Worm (Caenorhabditis elegans): Measurements from ENCODE around the gene pqn-83.
A peak's percentile ranks its signal among the peaks of the same experiment; 100 is the strongest.

pqn-83 gene

DNA sequence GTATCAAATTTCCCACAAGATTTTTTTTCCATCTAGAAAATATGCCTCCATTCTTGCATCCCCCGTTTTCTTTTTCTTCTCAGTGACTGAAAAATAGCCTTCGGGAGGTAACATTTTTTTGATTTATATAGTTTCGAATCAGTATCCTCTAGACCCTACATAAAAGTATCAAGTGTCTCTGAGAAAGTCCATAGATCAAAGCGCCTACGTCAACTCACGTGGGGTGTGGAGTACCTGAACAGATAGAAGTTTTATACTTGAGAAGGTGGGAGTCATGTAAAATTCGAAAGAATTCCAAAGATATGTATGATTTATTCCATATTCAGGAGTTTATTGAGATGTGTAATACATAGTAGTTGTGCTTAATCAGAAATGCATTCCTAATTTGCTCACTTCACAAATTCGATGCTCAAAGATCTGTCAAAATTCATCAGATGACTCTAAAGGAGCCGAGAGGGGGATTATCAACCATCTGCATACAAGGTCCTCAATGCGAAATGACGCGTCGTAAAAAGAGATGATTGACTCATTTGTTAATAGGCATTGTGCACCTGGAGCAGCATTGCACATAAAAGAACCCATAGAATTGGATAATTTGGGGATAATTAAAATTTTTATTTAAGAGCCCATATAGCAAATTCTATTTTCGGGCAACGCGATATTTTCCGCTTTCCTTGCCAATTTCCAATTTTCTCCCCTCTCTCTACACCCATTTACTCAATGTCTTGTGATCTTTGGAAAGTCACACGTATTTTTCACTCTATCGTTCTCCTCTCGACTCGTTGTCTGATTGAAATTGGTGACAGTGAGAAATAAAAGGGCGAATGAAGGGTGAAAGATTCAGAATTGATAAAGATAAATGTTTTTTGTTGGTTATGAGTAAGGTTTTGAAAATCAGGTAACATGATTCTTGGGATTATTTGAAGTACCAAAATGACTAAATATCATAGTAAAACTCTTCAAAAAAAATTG, 34.8 kb downstream of the pqn-83 start:
- peak; percentile 76 for TF ChIP-seq mls-2 (tag; optimal IDR thresholded peaks at IDR 0.05)
- peak; percentile 22 for TF ChIP-seq cnd-1 (tag; optimal IDR thresholded peaks at IDR 0.05)
- TF ChIP-seq lsy-2 (tag; optimal IDR thresholded peaks at IDR 0.05), result no peak
- peak; percentile 1 for TF ChIP-seq mep-1 (tag; optimal IDR thresholded peaks at IDR 0.05)
- TF ChIP-seq ces-1 (GFP tag; optimal IDR thresholded peaks at IDR 0.05), result peak; percentile 90
- no peak for TF ChIP-seq blmp-1 (tag; optimal IDR thresholded peaks at IDR 0.05)
- TF ChIP-seq snpc-4 (tag; optimal IDR thresholded peaks at IDR 0.05), result no peak
- TF ChIP-seq drap-1 (GFP tag; optimal IDR thresholded peaks at IDR 0.05), result no peak
- TF ChIP-seq unc-39 (tag; optimal IDR thresholded peaks at IDR 0.05), result no peak
- TF ChIP-seq flh-1 (GFP tag; optimal IDR thresholded peaks at IDR 0.05), result no peak
- peak; percentile 51 for TF ChIP-seq ceh-43 (GFP tag; optimal IDR thresholded peaks at IDR 0.05)

DNA sequence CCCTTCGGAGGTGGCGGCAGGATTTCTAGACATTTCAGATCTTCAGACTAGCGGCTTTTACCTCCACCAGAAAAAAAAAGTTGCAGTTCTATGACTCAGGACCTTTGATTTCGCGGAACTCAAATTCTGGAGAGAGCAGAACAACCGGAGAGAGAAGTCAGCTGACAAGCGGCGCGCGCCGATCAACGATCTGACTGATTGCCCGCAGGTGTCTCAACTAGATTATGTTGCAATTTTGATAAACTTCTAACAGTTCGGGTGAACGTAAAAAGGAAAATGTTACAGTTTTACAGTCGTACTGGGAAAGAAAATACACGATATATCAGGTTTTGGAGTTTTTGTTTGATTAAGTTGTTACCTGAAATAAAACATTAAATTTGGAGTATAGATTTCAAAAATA, 36.3 kb downstream of the pqn-83 start:
- TF ChIP-seq mep-1 (tag; optimal IDR thresholded peaks at IDR 0.05) (no peak), mls-2 (tag; optimal IDR thresholded peaks at IDR 0.05) (no peak), hlh-1 (tag; optimal IDR thresholded peaks at IDR 0.05) (peak; percentile 87), sem-2 (GFP tag; optimal IDR thresholded peaks at IDR 0.05) (no peak), lin-13 (tag; optimal IDR thresholded peaks at IDR 0.05) (no peak)

DNA sequence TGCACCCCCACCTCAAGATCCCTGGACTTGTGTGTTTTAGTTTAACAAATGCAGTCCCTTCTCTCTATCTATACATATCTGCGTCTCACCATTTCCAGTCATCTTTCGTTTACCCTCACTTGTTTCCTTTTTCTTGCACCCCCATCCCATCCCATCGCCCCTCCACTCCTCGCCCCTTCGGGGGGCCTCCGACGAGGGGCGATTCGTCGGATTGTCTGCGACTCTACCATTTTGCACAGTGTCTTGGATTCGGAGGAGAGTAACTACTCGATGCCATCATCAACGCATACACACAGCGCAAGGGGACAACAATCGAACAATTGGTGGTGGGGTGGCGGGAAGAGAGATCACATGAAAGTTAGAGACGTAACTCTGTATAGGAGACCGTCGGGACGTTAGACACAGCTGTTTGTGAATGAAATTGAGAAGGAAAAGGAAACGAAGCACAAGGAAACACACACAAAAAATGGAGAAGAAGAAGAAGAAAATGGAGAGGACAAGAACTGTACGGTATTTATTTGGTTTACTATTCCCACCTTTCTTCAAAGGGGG, 36.8 kb downstream of the pqn-83 start:
- TF ChIP-seq sem-2 (GFP tag; optimal IDR thresholded peaks at IDR 0.05) (peak; percentile 40), nhr-2 (tag; optimal IDR thresholded peaks at IDR 0.05) (peak; percentile 80), lsy-2 (tag; optimal IDR thresholded peaks at IDR 0.05) (peak; percentile 57), mls-2 (tag; optimal IDR thresholded peaks at IDR 0.05) (peak; percentile 94), ham-2 (GFP tag; optimal IDR thresholded peaks at IDR 0.05) (peak; percentile 24), flh-1 (GFP tag; optimal IDR thresholded peaks at IDR 0.05) (no peak), mep-1 (tag; optimal IDR thresholded peaks at IDR 0.05) (peak; percentile 85), blmp-1 (tag; optimal IDR thresholded peaks at IDR 0.05) (peak; percentile 21), nhr-28 (tag; optimal IDR thresholded peaks at IDR 0.05) (no peak), ceh-43 (GFP tag; optimal IDR thresholded peaks at IDR 0.05) (peak; percentile 58), nhr-12 (tag; optimal IDR thresholded peaks at IDR 0.05) (peak; percentile 44), ceh-83 (GFP tag; optimal IDR thresholded peaks at IDR 0.05) (no peak), snpc-4 (tag; optimal IDR thresholded peaks at IDR 0.05) (no peak), elt-3 (tag; optimal IDR thresholded peaks at IDR 0.05) (no peak), nhr-237 (tag; optimal IDR thresholded peaks at IDR 0.05) (peak; percentile 87), ceh-39 (tag; optimal IDR thresholded peaks at IDR 0.05) (peak; percentile 79), M03D4.4 (tag; optimal IDR thresholded peaks at IDR 0.05) (peak; percentile 70), unc-62 (GFP tag; optimal IDR thresholded peaks at IDR 0.05) (peak; percentile 94), nhr-76 (tag; optimal IDR thresholded peaks at IDR 0.05) (peak; percentile 26), zip-8 (tag; optimal IDR thresholded peaks at IDR 0.05) (no peak), lin-13 (tag; optimal IDR thresholded peaks at IDR 0.05) (peak; percentile 42), unc-39 (tag; optimal IDR thresholded peaks at IDR 0.05) (no peak), pha-4 (tag; optimal IDR thresholded peaks at IDR 0.05) (peak; percentile 91), tbx-8 (GFP tag; optimal IDR thresholded peaks at IDR 0.05) (peak; percentile 71), ces-1 (GFP tag; optimal IDR thresholded peaks at IDR 0.05) (peak; percentile 83), mab-5 (tag; optimal IDR thresholded peaks at IDR 0.05) (no peak), hlh-1 (tag; optimal IDR thresholded peaks at IDR 0.05) (peak; percentile 97), ztf-11 (tag; optimal IDR thresholded peaks at IDR 0.05) (peak; percentile 91), bed-3 (GFP tag; optimal IDR thresholded peaks at IDR 0.05) (peak; percentile 27), elt-1 (tag; optimal IDR thresholded peaks at IDR 0.05; ENCODE audit: borderline replicate concordance, insufficient read depth) (peak; percentile 9), lin-32 (GFP tag; optimal IDR thresholded peaks at IDR 0.05) (peak; percentile 66), drap-1 (GFP tag; optimal IDR thresholded peaks at IDR 0.05) (peak; percentile 83), cnd-1 (tag; optimal IDR thresholded peaks at IDR 0.05) (peak; percentile 89), sptf-1 (tag; optimal IDR thresholded peaks at IDR 0.05) (peak; percentile 87), unc-120 (tag; optimal IDR thresholded peaks at IDR 0.05; ENCODE audit: poor library complexity, severe bottlenecking) (peak; percentile 100)
